Fruit fly (Drosophila melanogaster): Measurements from ENCODE around the gene Dph1.

Gene Dph1

DNA sequence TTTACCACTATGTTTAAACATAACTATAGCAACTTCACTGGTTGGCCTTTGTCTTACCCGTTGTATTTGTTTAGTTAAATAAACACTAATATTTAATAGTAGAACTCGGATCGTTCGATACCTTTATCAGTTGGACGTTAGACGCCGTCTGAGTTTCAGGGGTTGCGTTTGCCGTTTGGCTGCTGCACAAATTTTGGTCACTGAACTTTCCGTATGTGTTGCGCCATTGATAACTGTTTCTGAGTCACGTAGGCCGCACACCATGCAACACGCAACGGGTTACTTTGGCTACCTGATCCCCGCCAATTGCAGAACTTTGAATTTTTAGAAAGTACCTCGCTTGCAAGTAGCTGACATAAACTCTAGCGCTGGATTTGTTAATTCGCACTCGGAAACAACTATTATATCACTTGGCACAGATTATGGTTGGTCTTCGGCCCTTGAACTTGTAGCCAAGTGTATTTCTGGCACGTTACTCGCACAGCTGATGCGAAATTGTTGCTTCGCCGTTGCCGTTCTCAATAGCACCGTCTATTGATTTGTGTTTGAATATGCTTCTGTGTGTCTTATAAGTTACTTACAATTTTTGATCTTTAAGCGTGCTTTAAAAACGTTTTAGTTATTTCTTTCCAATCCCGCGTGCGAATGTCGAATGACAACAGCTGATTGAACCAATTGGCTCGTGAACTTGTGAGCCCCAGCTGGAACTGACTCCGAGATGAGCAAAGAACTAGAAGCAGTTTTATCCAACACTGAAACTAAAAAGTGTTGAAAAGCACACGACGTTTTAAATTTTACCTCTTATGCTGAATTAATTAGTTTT, at the start of gene Dph1 (continued):
- no peak for TF ChIP-seq hbn (GFP tag; IDR thresholded peaks at IDR 0.05; ENCODE audit: partially characterized antibody)
- peak; percentile 47 for TF ChIP-seq CG14965 (GFP tag; optimal IDR thresholded peaks at IDR 0.05; ENCODE audit: borderline replicate concordance)
- TF ChIP-seq CG7928 (GFP tag; optimal IDR thresholded peaks at IDR 0.05) = peak; percentile 14
- TF ChIP-seq Sry-β (GFP tag; optimal IDR thresholded peaks at IDR 0.05) = peak; percentile 36
- no peak for TF ChIP-seq Hmx (GFP tag; optimal IDR thresholded peaks at IDR 0.05)
- TF ChIP-seq Ssrp (tag; optimal IDR thresholded peaks at IDR 0.05) = peak; percentile 85
- no peak for TF ChIP-seq mld (GFP tag; IDR thresholded peaks at IDR 0.05; ENCODE audit: partially characterized antibody)
- TF ChIP-seq ERR (GFP tag; optimal IDR thresholded peaks at IDR 0.05) = peak; percentile 65
- TF ChIP-seq Ets65A (GFP tag) = peak; percentile 97
- TF ChIP-seq CG11695 (GFP tag; IDR thresholded peaks at IDR 0.05) = peak; percentile 89
- peak; percentile 76 for TF ChIP-seq CG17802 (tag; optimal IDR thresholded peaks at IDR 0.05)
- TF ChIP-seq dm (GFP tag; optimal IDR thresholded peaks at IDR 0.05) = peak; percentile 88
- peak; percentile 38 for TF ChIP-seq CG15011 (GFP tag; optimal IDR thresholded peaks at IDR 0.05)
- peak; percentile 83 for TF ChIP-seq CG12391 (tag; optimal IDR thresholded peaks at IDR 0.05)
- peak; percentile 79; the same call in 2 of the 3 replicates for TF ChIP-seq otp (GFP tag; IDR thresholded peaks at IDR 0.05)
- TF ChIP-seq CG7786 (GFP tag; optimal IDR thresholded peaks at IDR 0.05) = peak; percentile 85
- peak; percentile 59 for TF ChIP-seq trem (tag; optimal IDR thresholded peaks at IDR 0.05)
- peak; percentile 73 for TF ChIP-seq CG30431 (GFP tag; optimal IDR thresholded peaks at IDR 0.05)
- TF ChIP-seq Rx (GFP tag; IDR thresholded peaks at IDR 0.05) = peak; percentile 84
- TF ChIP-seq lola (GFP tag; optimal IDR thresholded peaks at IDR 0.05) = peak in 1 of 3 experiments; percentile 84
- peak; percentile 77 for TF ChIP-seq CoRest (tag; optimal IDR thresholded peaks at IDR 0.05)
- no peak; the same call in 1 of the 2 replicates for TF ChIP-seq tna (GFP tag; IDR thresholded peaks at IDR 0.05; ENCODE audit: partially characterized antibody)
- peak; percentile 59 for TF ChIP-seq Bgb (GFP tag; IDR thresholded peaks at IDR 0.05; ENCODE audit: partially characterized antibody)
- peak; percentile 82 for TF ChIP-seq NfI (GFP tag; optimal IDR thresholded peaks at IDR 0.05)
- TF ChIP-seq CG18262 (tag; optimal IDR thresholded peaks at IDR 0.05) = peak; percentile 85
- no peak for TF ChIP-seq Hr39 (optimal IDR thresholded peaks at IDR 0.05)
- peak; percentile 81 for TF ChIP-seq chn (GFP tag; optimal IDR thresholded peaks at IDR 0.05)
- peak; percentile 43 for TF ChIP-seq corto (GFP tag; optimal IDR thresholded peaks at IDR 0.05)
- peak; percentile 29 for TF ChIP-seq CG10565 (GFP tag; optimal IDR thresholded peaks at IDR 0.05)
- peak; percentile 42; the same call in 1 of the 2 replicates for TF ChIP-seq ham (GFP tag; IDR thresholded peaks at IDR 0.05)
- peak; percentile 59 for TF ChIP-seq CG7987 (GFP tag; optimal IDR thresholded peaks at IDR 0.05)
- peak; percentile 82 for TF ChIP-seq CG7556 (GFP tag; optimal IDR thresholded peaks at IDR 0.05)
- peak; percentile 59 for TF ChIP-seq Hand (GFP tag; optimal IDR thresholded peaks at IDR 0.05)
- TF ChIP-seq Gug (GFP tag; IDR thresholded peaks at IDR 0.05) = peak; percentile 86
- TF ChIP-seq CG8478 (optimal IDR thresholded peaks at IDR 0.05) = no peak
- TF ChIP-seq sc (optimal IDR thresholded peaks at IDR 0.05) = no peak
- TF ChIP-seq sc (GFP tag; optimal IDR thresholded peaks at IDR 0.05) = peak; percentile 52
- TF ChIP-seq CG3847 (GFP tag; IDR thresholded peaks at IDR 0.05) = peak; percentile 56
- peak; percentile 85; the same call in 1 of the 2 replicates for TF ChIP-seq NFAT (GFP tag; IDR thresholded peaks at IDR 0.05)
- TF ChIP-seq CG9817 (tag; optimal IDR thresholded peaks at IDR 0.05) = peak; percentile 66
- TF ChIP-seq CG12236 (GFP tag; optimal IDR thresholded peaks at IDR 0.05) = peak; percentile 68
- no peak for TF ChIP-seq zen2 (GFP tag; IDR thresholded peaks at IDR 0.05; ENCODE audit: partially characterized antibody)
- peak; percentile 65 for TF ChIP-seq CG15601 (tag; optimal IDR thresholded peaks at IDR 0.05)
- TF ChIP-seq D19B (GFP tag; optimal IDR thresholded peaks at IDR 0.05) = peak; percentile 65
- TF ChIP-seq Xbp1 (GFP tag; optimal IDR thresholded peaks at IDR 0.05) = peak; percentile 86
- TF ChIP-seq CG17568 (GFP tag; optimal IDR thresholded peaks at IDR 0.05) = peak; percentile 68
- TF ChIP-seq CkIIα-i1 (GFP tag; IDR thresholded peaks at IDR 0.05) = no peak
- peak; percentile 16 for TF ChIP-seq sqz (GFP tag; optimal IDR thresholded peaks at IDR 0.05)

All from whole organism, embryonic.